Fruit fly (Drosophila melanogaster) whole organism, prepupa: ENCODE data around the gene Wnt4.

Source experiments
- CG11762 ChIP-seq: fragments of 200-800 bp; sonication (Bioruptor generic); optimal IDR thresholded peaks from 3 replicates; lab custom pipeline; 2016; ENCODE audit warnings: missing biosample characterization, missing genetic modification characterization; ENCODE audit not compliant: insufficient read depth
- CG6163 ChIP-seq: fragments of 200-800 bp; sonication (Bioruptor generic); IDR thresholded peaks from 3 replicates; pipeline ENCODE4 v1.3.6; 2022; ENCODE audit warnings: missing biosample characterization, missing genetic modification characterization
- CG6854 ChIP-seq: fragments of 200-800 bp; sonication (Bioruptor generic); optimal IDR thresholded peaks from 2 replicates; lab custom pipeline; 2017; ENCODE audit warnings: missing biosample characterization, mild to moderate bottlenecking, missing genetic modification characterization
- CG7368 ChIP-seq: fragments of 200-800 bp; sonication (Bioruptor generic); optimal IDR thresholded peaks from 3 replicates; lab custom pipeline; 2016; ENCODE audit warnings: missing biosample characterization, missing genetic modification characterization
- CG8632 ChIP-seq: fragments of 200-800 bp; sonication (Bioruptor generic); optimal IDR thresholded peaks from 3 replicates; lab custom pipeline; 2016; ENCODE audit warnings: missing biosample characterization, missing genetic modification characterization
- Gug ChIP-seq: fragments of 200-800 bp; sonication (Bioruptor generic); IDR thresholded peaks from 2 replicates; pipeline ENCODE4 v1.3.6; 2022; ENCODE audit warnings: missing biosample characterization, missing genetic modification characterization
- Hr38 ChIP-seq: sonication (Bioruptor generic); optimal IDR thresholded peaks from 2 replicates; lab custom pipeline; 2016; ENCODE audit warnings: missing biosample characterization, missing genetic modification characterization
- Hr39 ChIP-seq: fragments of 200-800 bp; sonication (Bioruptor generic); optimal IDR thresholded peaks from 2 replicates; lab custom pipeline; 2016; ENCODE audit warnings: missing biosample characterization, missing genetic modification characterization
- Lpt ChIP-seq: fragments of 200-800 bp; sonication (Bioruptor generic); optimal IDR thresholded peaks from 3 replicates; lab custom pipeline; 2016; ENCODE audit warnings: missing biosample characterization, missing genetic modification characterization
- Smox ChIP-seq: fragments of 200-800 bp; sonication (Bioruptor generic); optimal IDR thresholded peaks from 3 replicates; lab custom pipeline; 2016; ENCODE audit warnings: missing biosample characterization, missing genetic modification characterization
- Sox102F ChIP-seq: fragments of 200-800 bp; sonication (Bioruptor generic); optimal IDR thresholded peaks from 2 replicates; lab custom pipeline; 2016; ENCODE audit warnings: missing biosample characterization, mild to moderate bottlenecking, missing genetic modification characterization
- dsx ChIP-seq: fragments of 200-800 bp; optimal IDR thresholded peaks from 3 replicates; lab custom pipeline; 2019; ENCODE audit warnings: missing biosample characterization, mild to moderate bottlenecking, missing genetic modification characterization, moderate library complexity; ENCODE audit not compliant: poor library complexity, severe bottlenecking
- fkh ChIP-seq: fragments of 200-800 bp; sonication (Bioruptor generic); optimal IDR thresholded peaks from 3 replicates; lab custom pipeline; 2017; ENCODE audit warnings: missing biosample characterization, mild to moderate bottlenecking, missing genetic modification characterization, moderate library complexity
- vri ChIP-seq: fragments of 200-800 bp; sonication (Bioruptor generic); optimal IDR thresholded peaks from 3 replicates; lab custom pipeline; 2016; ENCODE audit warnings: missing biosample characterization, mild to moderate bottlenecking, missing genetic modification characterization

DNA sequence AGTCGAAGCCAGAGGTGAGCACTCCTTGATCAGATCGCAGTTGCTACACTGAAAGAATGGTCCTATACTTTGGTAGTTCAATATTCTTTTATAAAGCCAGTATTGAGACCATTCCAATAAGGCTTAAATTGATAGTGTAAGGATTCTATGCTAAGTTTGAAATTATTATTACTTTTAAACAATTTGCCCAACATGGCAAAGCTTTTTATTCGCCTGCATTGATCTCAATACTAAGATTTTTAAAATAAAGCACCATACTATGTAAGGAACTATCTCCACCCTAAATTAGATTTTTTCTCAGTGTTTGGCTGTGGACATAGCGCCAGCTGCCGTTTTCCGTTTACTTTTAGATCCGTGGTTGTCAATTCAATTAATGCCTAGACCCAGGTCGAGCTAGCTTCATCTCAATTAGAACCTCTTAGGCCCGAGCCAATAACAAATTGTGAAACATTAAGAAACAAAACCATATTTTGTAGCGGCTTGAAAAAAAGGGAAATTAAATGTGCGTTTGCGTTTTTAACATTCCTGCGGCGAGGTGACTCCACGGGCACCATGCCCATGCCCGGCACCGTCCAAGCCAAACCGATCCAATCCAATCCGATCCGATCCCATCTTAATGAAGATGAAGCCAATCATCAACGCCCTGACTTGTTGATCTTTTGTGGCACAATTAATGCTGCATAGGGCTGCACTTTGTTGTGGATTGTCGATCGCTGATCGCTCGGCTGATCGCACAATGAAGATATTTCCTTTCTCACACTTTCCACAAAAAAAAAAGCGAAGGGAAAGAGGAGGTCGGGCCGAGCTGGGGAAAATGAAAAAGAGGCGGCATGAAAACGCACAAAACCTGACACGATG is 16.7 kb upstream of the Wnt4 start:
- TF ChIP-seq CG6163: no peak
- TF ChIP-seq Hr38 (GFP tag; lab: Kevin White, UChicago): no peak
- no peak for TF ChIP-seq Sox102F (GFP tag; lab: Kevin White, UChicago)
- TF ChIP-seq Gug: no peak
- TF ChIP-seq Hr39 (GFP tag; lab: Kevin White, UChicago): peak; percentile 5
- TF ChIP-seq Lpt: no peak
- TF ChIP-seq CG6854: no peak
- TF ChIP-seq CG8632 (GFP tag; lab: Kevin White, UChicago): no peak
- no peak for TF ChIP-seq CG11762 (GFP tag; lab: Kevin White, UChicago)
- no peak for TF ChIP-seq fkh (GFP tag; lab: Kevin White, UChicago)
- no peak for TF ChIP-seq CG7368 (GFP tag; lab: Kevin White, UChicago)
- no peak for TF ChIP-seq dsx (GFP tag; lab: Kevin White, UChicago)
- no peak for TF ChIP-seq vri (GFP tag; lab: Kevin White, UChicago)
- no peak for TF ChIP-seq Smox (GFP tag; lab: Kevin White, UChicago)
